Fruit fly (Drosophila melanogaster) whole organism, prepupa: Measurements from ENCODE around the gene Cyp9f2.

Source experiments
- Blimp-1 ChIP-seq: fragments of 200-800 bp; sonication (Bioruptor generic); optimal IDR thresholded peaks from 3 replicates; lab custom pipeline; 2017; ENCODE audit warnings: missing biosample characterization, missing genetic modification characterization, mild to moderate bottlenecking, moderate library complexity, missing genetic modification reagents
- CG1621 ChIP-seq: fragments of 200-800 bp; sonication (Bioruptor generic); optimal IDR thresholded peaks from 3 replicates; lab custom pipeline; 2018; ENCODE audit warnings: missing biosample characterization, mild to moderate bottlenecking, missing genetic modification characterization
- CG6276 ChIP-seq: fragments of 200-800 bp; sonication (Bioruptor generic); optimal IDR thresholded peaks from 2 replicates; lab custom pipeline; 2017; ENCODE audit warnings: missing biosample characterization, mild to moderate bottlenecking, missing genetic modification characterization
- CG6808 ChIP-seq: fragments of 200-800 bp; sonication (Bioruptor generic); optimal IDR thresholded peaks from 3 replicates; lab custom pipeline; 2017; ENCODE audit warnings: missing biosample characterization, missing genetic modification characterization, mild to moderate bottlenecking, moderate library complexity, missing genetic modification reagents
- Hr38 ChIP-seq: sonication (Bioruptor generic); optimal IDR thresholded peaks from 2 replicates; lab custom pipeline; 2016; ENCODE audit warnings: missing biosample characterization, missing genetic modification characterization
- Lpt ChIP-seq: fragments of 200-800 bp; sonication (Bioruptor generic); optimal IDR thresholded peaks from 3 replicates; lab custom pipeline; 2016; ENCODE audit warnings: missing biosample characterization, missing genetic modification characterization
- Sox15 ChIP-seq: fragments of 200-800 bp; sonication (Bioruptor generic); optimal IDR thresholded peaks from 3 replicates; lab custom pipeline; 2016; ENCODE audit warnings: missing biosample characterization, missing genetic modification characterization
- dac ChIP-seq: fragments of 200-800 bp; sonication (Bioruptor generic); optimal IDR thresholded peaks from 2 replicates; lab custom pipeline; 2017; ENCODE audit warnings: missing biosample characterization, mild to moderate bottlenecking, missing genetic modification characterization
- fd59A ChIP-seq: fragments of 200-800 bp; sonication (Bioruptor generic); optimal IDR thresholded peaks from 2 replicates; lab custom pipeline; 2017; ENCODE audit warnings: missing biosample characterization, mild to moderate bottlenecking, missing genetic modification characterization, missing genetic modification reagents
- fd85E ChIP-seq: fragments of 200-800 bp; sonication (Bioruptor generic); optimal IDR thresholded peaks from 3 replicates; lab custom pipeline; 2016; ENCODE audit warnings: missing biosample characterization, missing genetic modification characterization
- salr ChIP-seq, 2 experiments: fragments of 200-800 bp; sonication (Bioruptor generic); optimal IDR thresholded peaks; 3 replicates each; lab custom pipeline; 2016 to 2018; ENCODE audit warnings: missing biosample characterization in 2 of 2, missing genetic modification characterization in 2 of 2, mild to moderate bottlenecking in 1 of 2
- ss ChIP-seq, 2 experiments: fragments of 200-800 bp; sonication (Bioruptor generic); optimal IDR thresholded peaks; 2 replicates in 1 of 2; 3 replicates in 1 of 2; lab custom pipeline; 2017 to 2018; ENCODE audit warnings: mild to moderate bottlenecking in 2 of 2, missing biosample characterization in 2 of 2, missing genetic modification characterization in 2 of 2, moderate library complexity in 1 of 2

- no peak for TF ChIP-seq CG1621 (tag; lab: Kevin White, UChicago)
- TF ChIP-seq fd59A (GFP tag; lab: Kevin White, UChicago), result no peak
- TF ChIP-seq Hr38 (GFP tag; lab: Kevin White, UChicago), result no peak
- TF ChIP-seq CG6808 (GFP tag; lab: Kevin White, UChicago), result no peak
- TF ChIP-seq Blimp-1 (GFP tag; lab: Kevin White, UChicago), result no peak
- no peak for TF ChIP-seq ss (GFP tag; optimal IDR thresholded peaks at IDR 0.05; lab: Kevin White, UChicago)
- no peak for TF ChIP-seq dac
- no peak for TF ChIP-seq salr (GFP tag; optimal IDR thresholded peaks at IDR 0.05; lab: Kevin White, UChicago)
- no peak for TF ChIP-seq fd85E
- TF ChIP-seq Sox15 (GFP tag; lab: Kevin White, UChicago), result no peak
- no peak for TF ChIP-seq CG6276 (GFP tag; lab: Kevin White, UChicago)
- no peak for TF ChIP-seq Lpt
Observed at dm6 chr3R:12364580-12364979, 41.2 kb downstream of the Cyp9f2 start, which contains the start of gene Tim17a1.
